Fruit fly (Drosophila melanogaster) whole organism, embryonic: ENCODE measurements around the gene Mgat4a.

Experiments used
- CG10959 ChIP-seq: fragments of 200-800 bp; sonication (Bioruptor generic); IDR thresholded peaks from 2 replicates; pipeline ENCODE4 v1.3.6; 2022; ENCODE audit warnings: missing biosample characterization, missing genetic modification characterization
- CG11085 ChIP-seq: fragments of 200-800 bp; sonication (Bioruptor generic); IDR thresholded peaks from 2 replicates; pipeline ENCODE4 v1.3.6; 2022; ENCODE audit warnings: missing biosample characterization, missing genetic modification characterization
- CG11093 ChIP-seq: fragments of 200-800 bp; sonication (Bioruptor generic); IDR thresholded peaks from 3 replicates; pipeline ENCODE4 v1.3.6; 2022; ENCODE audit warnings: missing biosample characterization, missing genetic modification characterization
- CG11696 ChIP-seq: fragments of 200-800 bp; sonication (Bioruptor generic); IDR thresholded peaks from 2 replicates; pipeline ENCODE4 v1.3.6; 2022; ENCODE audit warnings: missing biosample characterization, missing genetic modification characterization
- CG12942 ChIP-seq: fragments of 200-800 bp; sonication (Bioruptor generic); optimal IDR thresholded peaks from 3 replicates; lab custom pipeline; 2016; ENCODE audit warnings: missing biosample characterization, missing genetic modification characterization
- CG15269 ChIP-seq: fragments of 200-800 bp; sonication (Bioruptor generic); optimal IDR thresholded peaks from 2 replicates; lab custom pipeline; 2018; ENCODE audit warnings: missing biosample characterization, mild to moderate bottlenecking, missing genetic modification characterization, moderate library complexity
- CG16779 ChIP-seq: fragments of 200-800 bp; sonication (Bioruptor generic); IDR thresholded peaks from 2 replicates; pipeline ENCODE4 v1.3.6; 2022; ENCODE audit warnings: missing biosample characterization, missing genetic modification characterization
- CG16863 ChIP-seq: fragments of 200-800 bp; sonication (Bioruptor generic); optimal IDR thresholded peaks from 3 replicates; lab custom pipeline; 2016; ENCODE audit warnings: missing biosample characterization, missing genetic modification characterization
- CG17186 ChIP-seq: fragments of 200-800 bp; sonication (Bioruptor generic); optimal IDR thresholded peaks from 3 replicates; lab custom pipeline; 2017; ENCODE audit warnings: missing biosample characterization, missing genetic modification reagents, missing genetic modification characterization
- CG17359 ChIP-seq: fragments of 200-800 bp; sonication (Bioruptor generic); optimal IDR thresholded peaks from 3 replicates; lab custom pipeline; 2018; ENCODE audit warnings: missing biosample characterization, mild to moderate bottlenecking, missing genetic modification characterization, moderate library complexity
- CG17568 ChIP-seq: fragments of 200-800 bp; sonication (Bioruptor generic); optimal IDR thresholded peaks from 2 replicates; lab custom pipeline; 2018; ENCODE audit warnings: missing biosample characterization, mild to moderate bottlenecking, missing genetic modification characterization, moderate library complexity
- CG17829 ChIP-seq: fragments of 200-800 bp; optimal IDR thresholded peaks from 2 replicates; lab custom pipeline; 2019; ENCODE audit warnings: missing biosample characterization, mild to moderate bottlenecking, missing genetic modification characterization, moderate library complexity
- CG30020 ChIP-seq: fragments of 200-800 bp; optimal IDR thresholded peaks from 2 replicates; lab custom pipeline; 2019; ENCODE audit warnings: missing biosample characterization, mild to moderate bottlenecking, missing genetic modification characterization, moderate library complexity
- CG5180 ChIP-seq: fragments of 200-800 bp; sonication (Bioruptor generic); optimal IDR thresholded peaks from 3 replicates; lab custom pipeline; 2017; ENCODE audit warnings: missing biosample characterization, missing genetic modification characterization, mild to moderate bottlenecking, moderate library complexity, missing genetic modification reagents
- CG7357 ChIP-seq: fragments of 200-800 bp; sonication (Bioruptor generic); IDR thresholded peaks from 3 replicates; pipeline ENCODE4 v1.3.6; 2022; ENCODE audit warnings: missing biosample characterization, missing genetic modification characterization
- CG7928 ChIP-seq: fragments of 200-800 bp; sonication (Bioruptor generic); optimal IDR thresholded peaks from 2 replicates; lab custom pipeline; 2017; ENCODE audit warnings: missing biosample characterization, mild to moderate bottlenecking, missing genetic modification characterization
- CG8388 ChIP-seq: fragments of 200-800 bp; sonication (Bioruptor generic); optimal IDR thresholded peaks from 2 replicates; lab custom pipeline; 2019; ENCODE audit warnings: missing biosample characterization, mild to moderate bottlenecking, missing genetic modification characterization, moderate library complexity
- CG9797 ChIP-seq: fragments of 200-800 bp; sonication (Bioruptor generic); optimal IDR thresholded peaks from 3 replicates; lab custom pipeline; 2018; ENCODE audit warnings: missing biosample characterization, mild to moderate bottlenecking, missing genetic modification characterization
- Chrac-16 ChIP-seq: fragments of 200-800 bp; sonication (Bioruptor generic); optimal IDR thresholded peaks from 3 replicates; lab custom pipeline; 2016; ENCODE audit warnings: missing biosample characterization, missing genetic modification characterization
- Drgx ChIP-seq: fragments of 200-800 bp; sonication (Bioruptor generic); IDR thresholded peaks from 2 replicates; pipeline ENCODE4 v1.3.6; 2022; ENCODE audit warnings: missing biosample characterization, missing genetic modification characterization
- HLH4C ChIP-seq: fragments of 200-800 bp; sonication (Bioruptor generic); IDR thresholded peaks from 3 replicates; pipeline ENCODE4 v1.3.6; 2022; ENCODE audit warnings: missing biosample characterization, missing genetic modification characterization; ENCODE audit not compliant: partially characterized antibody
- Hey ChIP-seq: fragments of 200-800 bp; sonication (Bioruptor generic); optimal IDR thresholded peaks from 3 replicates; lab custom pipeline; 2018; ENCODE audit warnings: missing biosample characterization, mild to moderate bottlenecking, missing genetic modification characterization
- Hr3 ChIP-seq: fragments of 200-800 bp; sonication (Bioruptor generic); optimal IDR thresholded peaks from 3 replicates; lab custom pipeline; 2016; ENCODE audit warnings: missing biosample characterization, missing genetic modification characterization
- Hr51 ChIP-seq, 2 experiments: fragments of 200-800 bp; sonication (Bioruptor generic); optimal IDR thresholded peaks; 2 replicates in 1 of 2; 3 replicates in 1 of 2; lab custom pipeline; 2016 to 2018; ENCODE audit warnings: missing biosample characterization in 2 of 2, missing genetic modification characterization in 2 of 2, mild to moderate bottlenecking in 1 of 2, moderate library complexity in 1 of 2
- Hsf ChIP-seq: fragments of 200-800 bp; sonication (Bioruptor generic); optimal IDR thresholded peaks from 3 replicates; lab custom pipeline; 2016; ENCODE audit warnings: missing biosample characterization, missing genetic modification characterization
- Lim3 ChIP-seq: fragments of 200-800 bp; sonication (Bioruptor generic); IDR thresholded peaks from 2 replicates; pipeline ENCODE4 v1.3.6; 2022; ENCODE audit warnings: missing biosample characterization, missing genetic modification characterization
- Optix ChIP-seq: fragments of 200-800 bp; sonication (Bioruptor generic); IDR thresholded peaks from 3 replicates; pipeline ENCODE4 v1.3.6; 2022; ENCODE audit warnings: missing biosample characterization, missing genetic modification characterization
- Side ChIP-seq: fragments of 200-800 bp; sonication (Bioruptor generic); optimal IDR thresholded peaks from 2 replicates; lab custom pipeline; 2016; ENCODE audit warnings: missing biosample characterization, missing genetic modification characterization
- Xbp1 ChIP-seq: fragments of 200-800 bp; sonication (Bioruptor generic); optimal IDR thresholded peaks from 3 replicates; lab custom pipeline; 2016; ENCODE audit warnings: missing biosample characterization, mild to moderate bottlenecking, missing genetic modification characterization
- ab ChIP-seq: fragments of 200-800 bp; sonication (Bioruptor generic); optimal IDR thresholded peaks from 2 replicates; lab custom pipeline; 2016; ENCODE audit warnings: missing biosample characterization, missing genetic modification characterization
- aop ChIP-seq: fragments of 200-800 bp; sonication (Bioruptor generic); IDR thresholded peaks from 2 replicates; pipeline ENCODE4 v1.3.6; 2022; ENCODE audit warnings: missing biosample characterization, missing genetic modification characterization
- bowl ChIP-seq: fragments of 200-800 bp; sonication (Bioruptor generic); IDR thresholded peaks from 2 replicates; pipeline ENCODE4 v1.3.6; 2022; ENCODE audit warnings: missing biosample characterization, missing genetic modification characterization
- crol ChIP-seq: fragments of 200-800 bp; sonication (Bioruptor generic); IDR thresholded peaks from 2 replicates; pipeline ENCODE4 v1.3.6; 2022; ENCODE audit warnings: missing biosample characterization, missing genetic modification characterization
- dan ChIP-seq: fragments of 200-800 bp; sonication (Bioruptor generic); IDR thresholded peaks from 2 replicates; pipeline ENCODE4 v1.3.6; 2022; ENCODE audit warnings: missing biosample characterization, missing genetic modification characterization
- dpn ChIP-seq, 2 experiments: fragments of 200-800 bp; sonication (Bioruptor generic); optimal IDR thresholded peaks; 3 replicates each; lab custom pipeline; 2016; ENCODE audit warnings: missing biosample characterization in 2 of 2, missing genetic modification characterization in 2 of 2
- fru ChIP-seq: fragments of >200 bp; optimal IDR thresholded peaks from 2 replicates; lab custom pipeline; 2017
- gsb ChIP-seq: fragments of 200-800 bp; sonication (Bioruptor generic); IDR thresholded peaks from 2 replicates; pipeline ENCODE4 v1.3.6; 2022; ENCODE audit warnings: missing biosample characterization, missing genetic modification characterization
- h ChIP-seq: fragments of >200 bp; optimal IDR thresholded peaks from 2 replicates; lab custom pipeline; 2017
- hb ChIP-seq: fragments of 200-800 bp; sonication (Bioruptor generic); IDR thresholded peaks from 3 replicates; pipeline ENCODE4 v1.3.6; 2022; ENCODE audit warnings: missing biosample characterization, missing genetic modification characterization; ENCODE audit not compliant: partially characterized antibody
- hbn ChIP-seq: fragments of 200-800 bp; sonication (Bioruptor generic); IDR thresholded peaks from 2 replicates; pipeline ENCODE4 v1.3.6; 2022; ENCODE audit warnings: missing biosample characterization, missing genetic modification characterization; ENCODE audit not compliant: partially characterized antibody
- kah ChIP-seq: fragments of 200-800 bp; sonication (Bioruptor generic); optimal IDR thresholded peaks from 2 replicates; lab custom pipeline; 2018; ENCODE audit warnings: missing biosample characterization, mild to moderate bottlenecking, missing genetic modification characterization
- lmd ChIP-seq: fragments of 200-800 bp; sonication (Bioruptor generic); IDR thresholded peaks from 2 replicates; pipeline ENCODE4 v1.3.6; 2022; ENCODE audit warnings: missing biosample characterization, missing genetic modification characterization
- pita ChIP-seq: fragments of 200-800 bp; sonication (Bioruptor generic); optimal IDR thresholded peaks from 2 replicates; lab custom pipeline; 2017; ENCODE audit warnings: missing biosample characterization, mild to moderate bottlenecking, missing genetic modification characterization
- rib ChIP-seq: fragments of 200-800 bp; sonication (Bioruptor generic); IDR thresholded peaks from 2 replicates; pipeline ENCODE4 v1.3.6; 2022; ENCODE audit warnings: missing biosample characterization, missing genetic modification characterization
- seq ChIP-seq: fragments of 200-800 bp; sonication (Bioruptor generic); IDR thresholded peaks from 2 replicates; pipeline ENCODE4 v1.3.6; 2022; ENCODE audit warnings: missing biosample characterization, missing genetic modification characterization
- ssp ChIP-seq: fragments of 200-800 bp; sonication (Bioruptor generic); IDR thresholded peaks from 2 replicates; pipeline ENCODE4 v1.3.6; 2022; ENCODE audit warnings: missing biosample characterization, missing genetic modification characterization
- stwl ChIP-seq: fragments of 200-800 bp; sonication (Bioruptor generic); optimal IDR thresholded peaks from 3 replicates; lab custom pipeline; 2018; ENCODE audit warnings: missing biosample characterization, mild to moderate bottlenecking, missing genetic modification characterization, moderate library complexity
- unpg ChIP-seq: fragments of 200-800 bp; sonication (Bioruptor generic); optimal IDR thresholded peaks from 3 replicates; lab custom pipeline; 2018; ENCODE audit warnings: missing biosample characterization, mild to moderate bottlenecking, missing genetic modification characterization, moderate library complexity
- vvl ChIP-seq: fragments of 200-800 bp; sonication (Bioruptor generic); IDR thresholded peaks from 2 replicates; pipeline ENCODE4 v1.3.6; 2022; ENCODE audit warnings: missing biosample characterization, missing genetic modification characterization
- zen2 ChIP-seq: fragments of 200-800 bp; sonication (Bioruptor generic); IDR thresholded peaks from 3 replicates; pipeline ENCODE4 v1.3.6; 2022; ENCODE audit warnings: missing biosample characterization, missing genetic modification characterization; ENCODE audit not compliant: partially characterized antibody

The Mgat4a gene

DNA sequence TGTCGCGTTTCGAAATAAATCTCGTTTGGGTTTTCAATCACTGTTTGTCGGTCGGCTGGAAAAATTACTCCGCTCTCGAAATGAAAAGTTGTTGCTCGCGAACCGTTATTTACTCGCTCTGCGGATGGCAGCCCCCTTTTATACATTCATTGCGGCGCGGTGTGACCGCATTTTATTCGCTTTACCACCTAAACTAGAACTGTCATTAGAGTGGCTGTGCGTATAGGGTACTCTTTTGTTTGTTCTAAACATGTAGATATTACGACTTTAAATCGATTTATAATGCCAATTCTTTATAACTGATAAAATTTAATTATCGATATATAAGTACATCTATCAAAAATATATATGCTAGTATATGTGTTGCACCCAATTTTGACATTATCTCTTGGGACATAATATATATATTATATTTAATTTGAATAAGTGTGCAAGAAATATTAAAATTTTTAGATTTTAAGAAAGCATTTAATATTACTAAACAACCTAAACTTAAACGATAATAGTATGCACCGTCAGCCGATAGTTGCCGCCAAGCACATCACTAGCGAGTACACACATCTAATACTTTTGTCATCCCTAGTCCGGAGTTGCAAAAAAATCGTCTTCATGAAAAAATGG is 24.5 kb downstream of the Mgat4a start, which contains the start of the genes bmm and Tdrd3 (continued):
- TF ChIP-seq Optix (GFP tag; lab: Robert Waterston, UW) = peak; percentile 64; the same call in 1 of the 3 replicates
- TF ChIP-seq CG11085 (GFP tag; lab: Robert Waterston, UW) = peak; percentile 78
- no peak for TF ChIP-seq Lim3
- peak; percentile 79 for TF ChIP-seq Chrac-16 (GFP tag; lab: Kevin White, UChicago)
- TF ChIP-seq CG11093 = peak; percentile 52; the same call in 2 of the 3 replicates
- TF ChIP-seq CG12942 (GFP tag; lab: Kevin White, UChicago) = peak; percentile 76
- TF ChIP-seq Hsf (GFP tag; lab: Kevin White, UChicago) = peak; percentile 66
- TF ChIP-seq ab = no peak
- TF ChIP-seq CG9797 (GFP tag; lab: Kevin White, UChicago) = peak; percentile 75
- peak; percentile 83 for TF ChIP-seq rib
- TF ChIP-seq dan = no peak
- TF ChIP-seq Xbp1 = peak; percentile 90
- TF ChIP-seq Hr3 (GFP tag; lab: Kevin White, UChicago) = peak; percentile 89
- TF ChIP-seq Side (GFP tag; lab: Kevin White, UChicago) = peak; percentile 31
- peak; percentile 70 for TF ChIP-seq CG8388 (GFP tag; lab: Kevin White, UChicago)
- no peak for TF ChIP-seq aop (GFP tag; lab: Robert Waterston, UW)
- TF ChIP-seq lmd (GFP tag; lab: Robert Waterston, UW) = peak; percentile 84
- peak; percentile 82 for TF ChIP-seq HLH4C
- TF ChIP-seq Drgx (GFP tag; lab: Robert Waterston, UW) = peak; percentile 50; the same call in 1 of the 2 replicates
- TF ChIP-seq gsb (GFP tag; lab: Robert Waterston, UW) = no peak
- TF ChIP-seq zen2 (GFP tag; lab: Robert Waterston, UW) = peak; percentile 78; the same call in 1 of the 3 replicates
- TF ChIP-seq ssp (GFP tag; lab: Robert Waterston, UW) = peak; percentile 67
- TF ChIP-seq bowl = no peak
- peak; percentile 15; the same call in 1 of the 2 replicates for TF ChIP-seq CG16779 (GFP tag; lab: Robert Waterston, UW)
- TF ChIP-seq Hr51 (GFP tag; optimal IDR thresholded peaks at IDR 0.05; lab: Kevin White, UChicago) = peak; percentile 17 to 84
- TF ChIP-seq kah (GFP tag; lab: Kevin White, UChicago) = peak; percentile 48
- 0 out of 3 replicates have a peak, but pooled peaks have one; percentile 37 for TF ChIP-seq CG7357
- peak; percentile 45 for TF ChIP-seq CG5180 (GFP tag; lab: Kevin White, UChicago)
- TF ChIP-seq stwl (tag; lab: Kevin White, UChicago) = peak; percentile 72
- TF ChIP-seq unpg (GFP tag; lab: Kevin White, UChicago) = peak; percentile 80
- TF ChIP-seq seq = peak; percentile 53; the same call in 1 of the 2 replicates
- TF ChIP-seq Hey (tag; lab: Kevin White, UChicago) = no peak
- TF ChIP-seq CG30020 = peak; percentile 89
- no peak for TF ChIP-seq CG16863 (GFP tag; lab: Kevin White, UChicago)
- TF ChIP-seq dpn (GFP tag; optimal IDR thresholded peaks at IDR 0.05; lab: Kevin White, UChicago) = peak; percentile 63 to 85
- no peak for TF ChIP-seq pita (GFP tag; lab: Kevin White, UChicago)
- TF ChIP-seq CG17186 (GFP tag; lab: Kevin White, UChicago) = no peak
- TF ChIP-seq hb (GFP tag; lab: Robert Waterston, UW) = peak; percentile 84
- TF ChIP-seq vvl (GFP tag; lab: Robert Waterston, UW) = peak; percentile 57
- TF ChIP-seq h (lab: Kevin White, UChicago) = no peak
- no peak for TF ChIP-seq fru (lab: Kevin White, UChicago)
- TF ChIP-seq CG17829 (tag; lab: Kevin White, UChicago) = peak; percentile 87
- TF ChIP-seq CG17568 (GFP tag; lab: Kevin White, UChicago) = peak; percentile 40
- no peak; the same call in 1 of the 2 replicates for TF ChIP-seq crol (GFP tag; lab: Robert Waterston, UW)
- no peak for TF ChIP-seq CG7928 (GFP tag; lab: Kevin White, UChicago)
- peak; percentile 73 for TF ChIP-seq CG17359 (tag; lab: Kevin White, UChicago)
- TF ChIP-seq CG10959 (GFP tag; lab: Robert Waterston, UW) = no peak; the same call in 1 of the 2 replicates
- peak; percentile 93 for TF ChIP-seq hbn
- TF ChIP-seq CG15269 = peak; percentile 85
- no peak for TF ChIP-seq CG11696 (GFP tag; lab: Robert Waterston, UW)
